Worm (Caenorhabditis elegans) whole organism, mixed stage, embryonic: ENCODE results near the gene F35H10.3.

Experiments used
- blmp-1 ChIP-seq: fragments of 150-350 bp; optimal IDR thresholded peaks from 2 replicates; lab custom pipeline; 2014; ENCODE audit warnings: missing biosample characterization, missing genetic modification characterization
- cnd-1 ChIP-seq: fragments of 200-800 bp; sonication (Bioruptor generic); optimal IDR thresholded peaks from 2 replicates; lab custom pipeline; 2018; ENCODE audit warnings: mild to moderate bottlenecking, missing genetic modification characterization, missing compliant biosample characterization
- mep-1 ChIP-seq: fragments of 150-350 bp; optimal IDR thresholded peaks from 2 replicates; lab custom pipeline; 2017; ENCODE audit warnings: missing biosample characterization, missing genetic modification reagents, missing genetic modification characterization, inconsistent platforms
- nhr-12 ChIP-seq: fragments of 150-350 bp; optimal IDR thresholded peaks from 2 replicates; lab custom pipeline; 2014; ENCODE audit warnings: missing biosample characterization, missing genetic modification characterization
- nhr-237 ChIP-seq: fragments of 150-350 bp; optimal IDR thresholded peaks from 2 replicates; lab custom pipeline; 2014; ENCODE audit warnings: missing biosample characterization, missing genetic modification characterization
- nhr-76 ChIP-seq: sonication (generic microtip); optimal IDR thresholded peaks from 2 replicates; lab custom pipeline; 2017; ENCODE audit warnings: missing biosample characterization, missing genetic modification characterization
- pha-4 ChIP-seq: fragments of 150-350 bp; optimal IDR thresholded peaks from 2 replicates; lab custom pipeline; 2018; ENCODE audit warnings: missing biosample characterization, missing genetic modification reagents, missing genetic modification characterization
- sem-2 ChIP-seq: fragments of 200-800 bp; sonication (Bioruptor generic); optimal IDR thresholded peaks from 2 replicates; lab custom pipeline; 2018; ENCODE audit warnings: mild to moderate bottlenecking, missing genetic modification characterization, missing compliant biosample characterization
- ztf-11 ChIP-seq: fragments of 150-350 bp; optimal IDR thresholded peaks from 2 replicates; lab custom pipeline; 2014; ENCODE audit warnings: missing biosample characterization, missing genetic modification characterization

ce11 chrIV:8348073-8348472 lies 22.3 kb downstream of the F35H10.3 start, which contains the start of gene F17E9.4:
- no peak for TF ChIP-seq mep-1 (tag; lab: Kevin White, UChicago)
- TF ChIP-seq blmp-1 (tag; lab: Kevin White, UChicago), result no peak
- TF ChIP-seq nhr-12 (tag; lab: Kevin White, UChicago), result no peak
- TF ChIP-seq cnd-1 (tag; lab: Kevin White, UChicago), result no peak
- TF ChIP-seq ztf-11 (tag; lab: Kevin White, UChicago), result no peak
- no peak for TF ChIP-seq nhr-76
- no peak for TF ChIP-seq nhr-237 (tag; lab: Kevin White, UChicago)
- no peak for TF ChIP-seq sem-2
- no peak for TF ChIP-seq pha-4 (tag; lab: Kevin White, UChicago)
